Fruit fly (Drosophila melanogaster) whole organism, embryonic: ENCODE measurements around the gene Mocs2B.

Source experiments
- Abd-B ChIP-seq: fragments of 200-800 bp; sonication (Bioruptor generic); optimal IDR thresholded peaks from 2 replicates; lab custom pipeline; 2018; ENCODE audit warnings: missing biosample characterization, mild to moderate bottlenecking, missing genetic modification characterization, moderate library complexity
- Ada2b ChIP-seq: fragments of 200-800 bp; sonication (Bioruptor generic); IDR thresholded peaks from 2 replicates; pipeline ENCODE4 v1.3.6; 2022; ENCODE audit warnings: missing biosample characterization, missing genetic modification characterization
- Adf1 ChIP-seq: fragments of 200-800 bp; sonication (Bioruptor generic); IDR thresholded peaks from 2 replicates; pipeline ENCODE4 v1.3.6; 2022; ENCODE audit warnings: missing biosample characterization, missing genetic modification characterization
- Atf6 ChIP-seq: fragments of 200-800 bp; sonication (Bioruptor generic); IDR thresholded peaks from 2 replicates; pipeline ENCODE4 v1.3.6; 2022; ENCODE audit warnings: missing biosample characterization, missing genetic modification characterization
- Bdp1 ChIP-seq: fragments of 200-800 bp; sonication (Bioruptor generic); optimal IDR thresholded peaks from 3 replicates; lab custom pipeline; 2016; ENCODE audit warnings: missing biosample characterization, missing genetic modification characterization
- CG10565 ChIP-seq: fragments of 200-800 bp; sonication (Bioruptor generic); optimal IDR thresholded peaks from 3 replicates; lab custom pipeline; 2016; ENCODE audit warnings: missing biosample characterization, mild to moderate bottlenecking, missing genetic modification characterization
- CG10959 ChIP-seq: fragments of 200-800 bp; sonication (Bioruptor generic); IDR thresholded peaks from 2 replicates; pipeline ENCODE4 v1.3.6; 2022; ENCODE audit warnings: missing biosample characterization, missing genetic modification characterization
- CG11093 ChIP-seq: fragments of 200-800 bp; sonication (Bioruptor generic); IDR thresholded peaks from 3 replicates; pipeline ENCODE4 v1.3.6; 2022; ENCODE audit warnings: missing biosample characterization, missing genetic modification characterization
- CG17802 ChIP-seq: fragments of 200-800 bp; sonication (Bioruptor generic); optimal IDR thresholded peaks from 2 replicates; lab custom pipeline; 2018; ENCODE audit warnings: missing biosample characterization, mild to moderate bottlenecking, missing genetic modification characterization, moderate library complexity
- CG17912 ChIP-seq: fragments of 200-800 bp; sonication (Bioruptor generic); optimal IDR thresholded peaks from 2 replicates; lab custom pipeline; 2018; ENCODE audit warnings: missing biosample characterization, mild to moderate bottlenecking, missing genetic modification characterization
- CG2120 ChIP-seq: fragments of 200-800 bp; sonication (Bioruptor generic); optimal IDR thresholded peaks from 3 replicates; lab custom pipeline; 2016; ENCODE audit warnings: missing biosample characterization, missing genetic modification characterization
- CG3407 ChIP-seq: fragments of 200-800 bp; sonication (Bioruptor generic); optimal IDR thresholded peaks from 2 replicates; lab custom pipeline; 2018; ENCODE audit warnings: missing biosample characterization, mild to moderate bottlenecking, missing genetic modification characterization
- CG4404 ChIP-seq: fragments of 200-800 bp; sonication (Bioruptor generic); IDR thresholded peaks from 2 replicates; pipeline ENCODE4 v1.3.6; 2022; ENCODE audit warnings: missing biosample characterization, missing genetic modification characterization
- CG4424 ChIP-seq: fragments of 200-800 bp; sonication (Bioruptor generic); optimal IDR thresholded peaks from 3 replicates; lab custom pipeline; 2016; ENCODE audit warnings: missing biosample characterization, missing genetic modification characterization
- CG4707 ChIP-seq: fragments of 200-800 bp; sonication (Bioruptor generic); optimal IDR thresholded peaks from 2 replicates; lab custom pipeline; 2018; ENCODE audit warnings: missing biosample characterization, mild to moderate bottlenecking, missing genetic modification characterization, moderate library complexity
- CG7372 ChIP-seq: fragments of 200-800 bp; sonication (Bioruptor generic); IDR thresholded peaks from 2 replicates; pipeline ENCODE4 v1.3.6; 2022; ENCODE audit warnings: missing biosample characterization, missing genetic modification characterization
- CG7745 ChIP-seq: fragments of 200-800 bp; sonication (Bioruptor generic); optimal IDR thresholded peaks from 2 replicates; lab custom pipeline; 2018; ENCODE audit warnings: missing biosample characterization, mild to moderate bottlenecking, missing genetic modification characterization, moderate library complexity
- CG9609 ChIP-seq: fragments of 200-800 bp; sonication (Bioruptor generic); optimal IDR thresholded peaks from 3 replicates; lab custom pipeline; 2016; ENCODE audit warnings: missing biosample characterization, missing genetic modification characterization
- Chrac-16 ChIP-seq: fragments of 200-800 bp; sonication (Bioruptor generic); optimal IDR thresholded peaks from 3 replicates; lab custom pipeline; 2016; ENCODE audit warnings: missing biosample characterization, missing genetic modification characterization
- Dref ChIP-seq: fragments of 200-800 bp; sonication (Bioruptor generic); IDR thresholded peaks from 2 replicates; pipeline ENCODE4 v1.3.6; 2022; ENCODE audit warnings: missing biosample characterization, missing genetic modification characterization
- E2f1 ChIP-seq: fragments of 200-800 bp; sonication (Bioruptor generic); IDR thresholded peaks from 2 replicates; pipeline ENCODE4 v1.3.6; 2022; ENCODE audit warnings: missing biosample characterization, missing genetic modification characterization
- Eip74EF ChIP-seq, 2 experiments: fragments of 200-800 bp in 1 of 2; fragments of >200 bp in 1 of 2; sonication (Bioruptor generic) in 1 of 2; optimal IDR thresholded peaks; 2 replicates each; lab custom pipeline; 2017 to 2019; ENCODE audit warnings: missing biosample characterization in 2 of 2, missing genetic modification characterization in 2 of 2, mild to moderate bottlenecking in 1 of 2, moderate library complexity in 1 of 2
- Ets97D ChIP-seq: fragments of 200-800 bp; sonication (Bioruptor generic); optimal IDR thresholded peaks from 3 replicates; lab custom pipeline; 2016; ENCODE audit warnings: missing biosample characterization, missing genetic modification characterization
- Hr3 ChIP-seq: fragments of 200-800 bp; sonication (Bioruptor generic); optimal IDR thresholded peaks from 3 replicates; lab custom pipeline; 2016; ENCODE audit warnings: missing biosample characterization, missing genetic modification characterization
- Jarid2 ChIP-seq: fragments of 200-800 bp; sonication (Bioruptor generic); optimal IDR thresholded peaks from 3 replicates; lab custom pipeline; 2017; ENCODE audit warnings: mild to moderate bottlenecking, missing biosample characterization, missing genetic modification reagents, missing genetic modification characterization
- MESR4 ChIP-seq: fragments of 200-800 bp; sonication (Bioruptor generic); optimal IDR thresholded peaks from 2 replicates; lab custom pipeline; 2018; ENCODE audit warnings: missing biosample characterization, mild to moderate bottlenecking, missing genetic modification characterization, moderate library complexity
- Med ChIP-seq: fragments of 200-800 bp; sonication (Bioruptor generic); peaks from one replicate; lab custom pipeline; 2016; ENCODE audit warnings: missing biosample characterization, missing genetic modification characterization, mild to moderate bottlenecking, inconsistent platforms, moderate library complexity
- NC2α ChIP-seq: fragments of 200-800 bp; sonication (Bioruptor generic); optimal IDR thresholded peaks from 2 replicates; lab custom pipeline; 2016; ENCODE audit warnings: missing biosample characterization, missing genetic modification characterization
- Nf-YA ChIP-seq: fragments of 200-800 bp; sonication (Bioruptor generic); IDR thresholded peaks from 2 replicates; pipeline ENCODE4 v1.3.6; 2022; ENCODE audit warnings: missing biosample characterization, missing genetic modification characterization
- Sin3A ChIP-seq: fragments of >200 bp; optimal IDR thresholded peaks from 2 replicates; lab custom pipeline; 2018
- Stat92E ChIP-seq, 3 experiments: fragments of >200 bp in 2 of 3; fragments of 200-800 bp in 1 of 3; sonication (Bioruptor generic) in 1 of 3; optimal IDR thresholded peaks; 2 replicates each; lab custom pipeline; 2017 to 2019; ENCODE audit warnings: missing biosample characterization in 3 of 3, missing genetic modification characterization in 3 of 3, mild to moderate bottlenecking in 1 of 3, moderate library complexity in 1 of 3
- TFAM ChIP-seq: fragments of 200-800 bp; sonication (Bioruptor generic); optimal IDR thresholded peaks from 2 replicates; lab custom pipeline; 2017; ENCODE audit warnings: missing biosample characterization, missing genetic modification characterization, inconsistent platforms
- Taf1 ChIP-seq: fragments of 200-800 bp; sonication (Bioruptor generic); IDR thresholded peaks from 2 replicates; pipeline ENCODE4 v1.3.6; 2022; ENCODE audit warnings: missing biosample characterization, missing genetic modification characterization
- ase ChIP-seq: fragments of 200-800 bp; sonication (Bioruptor generic); IDR thresholded peaks from 3 replicates; pipeline ENCODE4 v1.3.6; 2022; ENCODE audit warnings: missing biosample characterization, missing genetic modification characterization
- ewg ChIP-seq: fragments of 200-800 bp; sonication (Bioruptor generic); optimal IDR thresholded peaks from 3 replicates; lab custom pipeline; 2017; ENCODE audit warnings: mild to moderate bottlenecking, missing biosample characterization, missing genetic modification reagents, missing genetic modification characterization
- gce ChIP-seq: fragments of 200-800 bp; sonication (Bioruptor generic); IDR thresholded peaks from 3 replicates; pipeline ENCODE4 v1.3.6; 2022; ENCODE audit warnings: missing biosample characterization, missing genetic modification characterization
- her ChIP-seq: fragments of 200-800 bp; sonication (Bioruptor generic); optimal IDR thresholded peaks from 2 replicates; lab custom pipeline; 2016; ENCODE audit warnings: missing biosample characterization, missing genetic modification characterization
- ind ChIP-seq: fragments of 200-800 bp; sonication (Bioruptor generic); optimal IDR thresholded peaks from 3 replicates; lab custom pipeline; 2016; ENCODE audit warnings: missing biosample characterization, missing genetic modification characterization
- lbe ChIP-seq: fragments of 200-800 bp; sonication (Bioruptor generic); optimal IDR thresholded peaks from 2 replicates; lab custom pipeline; 2016; ENCODE audit warnings: missing biosample characterization, mild to moderate bottlenecking, missing genetic modification characterization
- nau ChIP-seq: fragments of 200-800 bp; sonication (Bioruptor generic); optimal IDR thresholded peaks from 3 replicates; lab custom pipeline; 2017; ENCODE audit warnings: missing biosample characterization, mild to moderate bottlenecking, missing genetic modification characterization, missing genetic modification reagents
- nmo ChIP-seq: fragments of 200-800 bp; sonication (Bioruptor generic); optimal IDR thresholded peaks from 2 replicates; lab custom pipeline; 2018; ENCODE audit warnings: missing biosample characterization, mild to moderate bottlenecking, missing genetic modification characterization, moderate library complexity
- org-1 ChIP-seq: fragments of 200-800 bp; sonication (Bioruptor generic); optimal IDR thresholded peaks from 2 replicates; lab custom pipeline; 2017; ENCODE audit warnings: missing biosample characterization, missing genetic modification characterization
- phol ChIP-seq: fragments of 200-800 bp; sonication (Bioruptor generic); optimal IDR thresholded peaks from 3 replicates; lab custom pipeline; 2018; ENCODE audit warnings: missing biosample characterization, mild to moderate bottlenecking, missing genetic modification characterization, moderate library complexity
- ranshi ChIP-seq: fragments of 200-800 bp; sonication (Bioruptor generic); IDR thresholded peaks from 2 replicates; pipeline ENCODE4 v1.3.6; 2022; ENCODE audit warnings: missing biosample characterization, missing genetic modification characterization
- sisA ChIP-seq: fragments of 200-800 bp; sonication (Bioruptor generic); IDR thresholded peaks from 2 replicates; pipeline ENCODE4 v1.3.6; 2022; ENCODE audit warnings: missing biosample characterization, missing genetic modification characterization
- sna ChIP-seq: fragments of 200-800 bp; sonication (Bioruptor generic); IDR thresholded peaks from 2 replicates; pipeline ENCODE4 v1.3.6; 2022; ENCODE audit warnings: missing biosample characterization, missing genetic modification characterization; ENCODE audit not compliant: partially characterized antibody
- ssp ChIP-seq: fragments of 200-800 bp; sonication (Bioruptor generic); IDR thresholded peaks from 2 replicates; pipeline ENCODE4 v1.3.6; 2022; ENCODE audit warnings: missing biosample characterization, missing genetic modification characterization
- sug ChIP-seq: fragments of 200-800 bp; optimal IDR thresholded peaks from 2 replicates; lab custom pipeline; 2019; ENCODE audit warnings: missing biosample characterization, mild to moderate bottlenecking, missing genetic modification characterization, moderate library complexity
- tll ChIP-seq, 2 experiments: fragments of 200-800 bp in 1 of 2; fragments of >200 bp in 1 of 2; sonication (Bioruptor generic) in 1 of 2; optimal IDR thresholded peaks; 2 replicates each; lab custom pipeline; 2017 to 2019; ENCODE audit warnings: missing biosample characterization in 2 of 2, missing genetic modification characterization in 2 of 2, mild to moderate bottlenecking in 1 of 2, moderate library complexity in 1 of 2
- tx ChIP-seq: fragments of 200-800 bp; sonication (Bioruptor generic); optimal IDR thresholded peaks from 2 replicates; lab custom pipeline; 2016; ENCODE audit warnings: missing biosample characterization, missing genetic modification characterization
- vvl ChIP-seq: fragments of 200-800 bp; sonication (Bioruptor generic); IDR thresholded peaks from 2 replicates; pipeline ENCODE4 v1.3.6; 2022; ENCODE audit warnings: missing biosample characterization, missing genetic modification characterization
- zen ChIP-seq: fragments of 200-800 bp; sonication (Bioruptor generic); optimal IDR thresholded peaks from 3 replicates; lab custom pipeline; 2018; ENCODE audit warnings: missing biosample characterization, mild to moderate bottlenecking, missing genetic modification characterization, moderate library complexity

Gene Mocs2B

dm6 chr3R:25176517-25176916 lies 49.4 kb upstream of the Mocs2B start (continued):
- no peak for TF ChIP-seq Chrac-16 (GFP tag; lab: Kevin White, UChicago)
- no peak for TF ChIP-seq Atf6 (GFP tag; lab: Robert Waterston, UW)
- TF ChIP-seq CG4404 (GFP tag; lab: Robert Waterston, UW), result peak; percentile 12; the same call in 1 of the 2 replicates
- TF ChIP-seq ase, result 0 out of 3 replicates have a peak, but pooled peaks have one; percentile 26
- no peak for TF ChIP-seq lbe (GFP tag; lab: Kevin White, UChicago)
- TF ChIP-seq CG3407 (GFP tag; lab: Kevin White, UChicago), result no peak
- TF ChIP-seq vvl, result no peak
- no peak for TF ChIP-seq Adf1
- no peak for TF ChIP-seq gce (GFP tag; lab: Robert Waterston, UW)
- no peak for TF ChIP-seq CG9609 (GFP tag; lab: Kevin White, UChicago)
- TF ChIP-seq CG7372 (GFP tag; lab: Robert Waterston, UW), result no peak
- TF ChIP-seq sisA (GFP tag; lab: Robert Waterston, UW), result no peak
- no peak for TF ChIP-seq Bdp1 (GFP tag; lab: Kevin White, UChicago)
- TF ChIP-seq NC2α (GFP tag; lab: Kevin White, UChicago), result no peak
- no peak for TF ChIP-seq ind (GFP tag; lab: Kevin White, UChicago)
- no peak for TF ChIP-seq E2f1 (GFP tag; lab: Robert Waterston, UW)
- TF ChIP-seq Med (GFP tag; lab: Kevin White, UChicago), result peak; percentile 77
- TF ChIP-seq sug (tag; lab: Kevin White, UChicago), result no peak
- TF ChIP-seq Hr3, result no peak
- no peak for TF ChIP-seq CG17802 (tag; lab: Kevin White, UChicago)
- TF ChIP-seq her (GFP tag; lab: Kevin White, UChicago), result no peak
- TF ChIP-seq Dref (GFP tag; lab: Robert Waterston, UW), result no peak
- no peak for TF ChIP-seq sna
- no peak for TF ChIP-seq tll (GFP tag; optimal IDR thresholded peaks at IDR 0.05; lab: Kevin White, UChicago)
- no peak for TF ChIP-seq Abd-B (GFP tag; lab: Kevin White, UChicago)
- no peak for TF ChIP-seq Ets97D
- no peak for TF ChIP-seq Jarid2 (GFP tag; lab: Kevin White, UChicago)
- no peak for TF ChIP-seq CG4424 (GFP tag; lab: Kevin White, UChicago)
- no peak for TF ChIP-seq CG10959
- no peak for TF ChIP-seq zen (tag; lab: Kevin White, UChicago)
- no peak for TF ChIP-seq tx
- TF ChIP-seq Taf1, result no peak
- no peak for TF ChIP-seq TFAM (GFP tag; lab: Kevin White, UChicago)
- TF ChIP-seq Eip74EF (GFP tag; optimal IDR thresholded peaks at IDR 0.05; lab: Kevin White, UChicago), result no peak
- TF ChIP-seq CG10565 (GFP tag; lab: Kevin White, UChicago), result no peak
- TF ChIP-seq ranshi, result no peak
- no peak for TF ChIP-seq ewg (GFP tag; lab: Kevin White, UChicago)
- TF ChIP-seq Sin3A (lab: Kevin White, UChicago), result no peak
- TF ChIP-seq ssp (GFP tag; lab: Robert Waterston, UW), result no peak
- TF ChIP-seq CG11093 (GFP tag; lab: Robert Waterston, UW), result no peak
- no peak for TF ChIP-seq Nf-YA
- no peak for TF ChIP-seq CG7745
- TF ChIP-seq MESR4 (GFP tag; lab: Kevin White, UChicago), result no peak
- TF ChIP-seq nmo, result no peak
- peak; percentile 17 for TF ChIP-seq CG2120 (GFP tag; lab: Kevin White, UChicago)
- no peak for TF ChIP-seq Ada2b (GFP tag; lab: Robert Waterston, UW)
- no peak for TF ChIP-seq org-1 (GFP tag; lab: Kevin White, UChicago)
- no peak for TF ChIP-seq nau (GFP tag; lab: Kevin White, UChicago)
- no peak for TF ChIP-seq Stat92E (GFP tag; optimal IDR thresholded peaks at IDR 0.05; lab: Kevin White, UChicago)
- TF ChIP-seq CG4707 (GFP tag; lab: Kevin White, UChicago), result no peak
- peak; percentile 18 for TF ChIP-seq phol
- TF ChIP-seq CG17912 (GFP tag; lab: Kevin White, UChicago), result no peak
